Worm (Caenorhabditis elegans): ENCODE data around the gene sel-9.

- no peak for TF ChIP-seq elt-2 (tag; optimal IDR thresholded peaks at IDR 0.05)
- TF ChIP-seq ama-1 (optimal IDR thresholded peaks at IDR 0.05): no peak
- no peak for TF ChIP-seq nfya-1 (tag; optimal IDR thresholded peaks at IDR 0.05)
- TF ChIP-seq unc-86 (tag; optimal IDR thresholded peaks at IDR 0.05): no peak
- no peak for TF ChIP-seq rnt-1 (tag; optimal IDR thresholded peaks at IDR 0.05)
- TF ChIP-seq pqm-1 (tag; optimal IDR thresholded peaks at IDR 0.05): no peak
- no peak for TF ChIP-seq ceh-19 (GFP tag; optimal IDR thresholded peaks at IDR 0.05)
- TF ChIP-seq tbx-2 (tag; optimal IDR thresholded peaks at IDR 0.05): no peak
- no peak for TF ChIP-seq ceh-18 (tag; optimal IDR thresholded peaks at IDR 0.05)
- TF ChIP-seq dve-1 (tag; optimal IDR thresholded peaks at IDR 0.05): no peak
- TF ChIP-seq unc-3 (GFP tag; conservative IDR thresholded peaks at IDR 0.05): no peak
- no peak for TF ChIP-seq unc-3 (tag; optimal IDR thresholded peaks at IDR 0.05)
Measured at ce11 chrV:8305940-8306339, 3.6 kb upstream of the sel-9 start.

Data from whole organism, late embryonic.